Fruit fly (Drosophila melanogaster) whole organism, embryonic: ENCODE results near the gene Nopp140.
A peak's percentile ranks its signal among the peaks of the same experiment; 100 is the strongest.

Experiments used
- Aef1 ChIP-seq: fragments of 200-800 bp; sonication (Bioruptor generic); IDR thresholded peaks from 3 replicates; pipeline ENCODE4 v1.3.6; 2022; ENCODE audit warnings: missing biosample characterization, missing genetic modification characterization
- B-H2 ChIP-seq: fragments of 200-800 bp; sonication (Bioruptor generic); optimal IDR thresholded peaks from 2 replicates; lab custom pipeline; 2018; ENCODE audit warnings: missing biosample characterization, mild to moderate bottlenecking, missing genetic modification characterization
- CG10147 ChIP-seq: fragments of 200-800 bp; sonication (Bioruptor generic); optimal IDR thresholded peaks from 2 replicates; lab custom pipeline; 2019; ENCODE audit warnings: missing biosample characterization, mild to moderate bottlenecking, missing genetic modification characterization, moderate library complexity
- CG11247 ChIP-seq: fragments of 200-800 bp; sonication (Bioruptor generic); IDR thresholded peaks from 2 replicates; pipeline ENCODE4 v1.3.6; 2022; ENCODE audit warnings: missing biosample characterization, missing genetic modification characterization
- CG11504 ChIP-seq: fragments of 200-800 bp; sonication (Bioruptor generic); optimal IDR thresholded peaks from 3 replicates; lab custom pipeline; 2019; ENCODE audit warnings: missing biosample characterization, mild to moderate bottlenecking, missing genetic modification characterization, moderate library complexity
- CG12236 ChIP-seq: fragments of 200-800 bp; sonication (Bioruptor generic); optimal IDR thresholded peaks from 2 replicates; lab custom pipeline; 2016; ENCODE audit warnings: missing biosample characterization, missing genetic modification characterization
- CG12299 ChIP-seq: fragments of 200-800 bp; sonication (Bioruptor generic); optimal IDR thresholded peaks from 2 replicates; lab custom pipeline; 2018; ENCODE audit warnings: missing biosample characterization, mild to moderate bottlenecking, missing genetic modification characterization
- CG12659 ChIP-seq: fragments of 200-800 bp; sonication (Bioruptor generic); optimal IDR thresholded peaks from 3 replicates; lab custom pipeline; 2017; ENCODE audit warnings: mild to moderate bottlenecking, missing biosample characterization, missing genetic modification reagents, missing genetic modification characterization
- CG13287 ChIP-seq: fragments of 200-800 bp; sonication (Bioruptor generic); IDR thresholded peaks from 2 replicates; pipeline ENCODE4 v1.3.6; 2022; ENCODE audit warnings: missing biosample characterization, missing genetic modification characterization; ENCODE audit not compliant: partially characterized antibody
- CG15269 ChIP-seq: fragments of 200-800 bp; sonication (Bioruptor generic); optimal IDR thresholded peaks from 2 replicates; lab custom pipeline; 2018; ENCODE audit warnings: missing biosample characterization, mild to moderate bottlenecking, missing genetic modification characterization, moderate library complexity
- CG17612 ChIP-seq: fragments of 200-800 bp; sonication (Bioruptor generic); IDR thresholded peaks from 2 replicates; pipeline ENCODE4 v1.3.6; 2022; ENCODE audit warnings: missing biosample characterization, missing genetic modification characterization
- CG17802 ChIP-seq: fragments of 200-800 bp; sonication (Bioruptor generic); optimal IDR thresholded peaks from 2 replicates; lab custom pipeline; 2018; ENCODE audit warnings: missing biosample characterization, mild to moderate bottlenecking, missing genetic modification characterization, moderate library complexity
- CG18764 ChIP-seq: fragments of 200-800 bp; sonication (Bioruptor generic); optimal IDR thresholded peaks from 3 replicates; lab custom pipeline; 2016; ENCODE audit warnings: missing biosample characterization, missing genetic modification characterization
- CG2116 ChIP-seq: fragments of 200-800 bp; sonication (Bioruptor generic); optimal IDR thresholded peaks from 3 replicates; lab custom pipeline; 2018; ENCODE audit warnings: missing biosample characterization, mild to moderate bottlenecking, missing genetic modification characterization
- CG2875 ChIP-seq: fragments of 200-800 bp; sonication (Bioruptor generic); optimal IDR thresholded peaks from 2 replicates; lab custom pipeline; 2017; ENCODE audit warnings: missing biosample characterization, mild to moderate bottlenecking, missing genetic modification characterization, missing genetic modification reagents
- CG31224 ChIP-seq: fragments of 200-800 bp; sonication (Bioruptor generic); IDR thresholded peaks from 2 replicates; pipeline ENCODE4 v1.3.6; 2022; ENCODE audit warnings: missing biosample characterization, missing genetic modification characterization
- CG31441 ChIP-seq: fragments of 200-800 bp; sonication (Bioruptor generic); IDR thresholded peaks from 2 replicates; pipeline ENCODE4 v1.3.6; 2022; ENCODE audit warnings: missing biosample characterization, missing genetic modification characterization
- CG32532 ChIP-seq: fragments of 200-800 bp; sonication (Bioruptor generic); IDR thresholded peaks from 2 replicates; pipeline ENCODE4 v1.3.6; 2022; ENCODE audit warnings: missing biosample characterization, missing genetic modification characterization
- CG32767 ChIP-seq: fragments of 200-800 bp; sonication (Bioruptor generic); IDR thresholded peaks from 2 replicates; pipeline ENCODE4 v1.3.6; 2022; ENCODE audit warnings: missing biosample characterization, missing genetic modification characterization
- CG4360 ChIP-seq: fragments of 200-800 bp; sonication (Bioruptor generic); IDR thresholded peaks from 2 replicates; pipeline ENCODE4 v1.3.6; 2022; ENCODE audit warnings: missing biosample characterization, missing genetic modification characterization
- CG4617 ChIP-seq: fragments of 200-800 bp; sonication (Bioruptor generic); optimal IDR thresholded peaks from 3 replicates; lab custom pipeline; 2016; ENCODE audit warnings: missing biosample characterization, missing genetic modification characterization, borderline replicate concordance
- CG4854 ChIP-seq: fragments of 200-800 bp; sonication (Bioruptor generic); optimal IDR thresholded peaks from 2 replicates; lab custom pipeline; 2016; ENCODE audit warnings: missing biosample characterization, missing genetic modification characterization, inconsistent platforms
- CG6683 ChIP-seq: fragments of 200-800 bp; sonication (Bioruptor generic); optimal IDR thresholded peaks from 2 replicates; lab custom pipeline; 2017; ENCODE audit warnings: missing biosample characterization, mild to moderate bottlenecking, missing genetic modification characterization, missing genetic modification reagents
- CG8765 ChIP-seq: fragments of 200-800 bp; sonication (Bioruptor generic); IDR thresholded peaks from 2 replicates; pipeline ENCODE4 v1.3.6; 2022; ENCODE audit warnings: missing biosample characterization, missing genetic modification characterization
- Dad ChIP-seq: fragments of 200-800 bp; sonication (Bioruptor generic); optimal IDR thresholded peaks from 3 replicates; lab custom pipeline; 2016; ENCODE audit warnings: missing biosample characterization, missing genetic modification characterization
- Hr51 ChIP-seq, 2 experiments: fragments of 200-800 bp; sonication (Bioruptor generic); optimal IDR thresholded peaks; 2 replicates in 1 of 2; 3 replicates in 1 of 2; lab custom pipeline; 2016 to 2018; ENCODE audit warnings: missing biosample characterization in 2 of 2, missing genetic modification characterization in 2 of 2, mild to moderate bottlenecking in 1 of 2, moderate library complexity in 1 of 2
- Spps ChIP-seq: fragments of 200-800 bp; sonication (Bioruptor generic); optimal IDR thresholded peaks from 2 replicates; lab custom pipeline; 2018; ENCODE audit warnings: missing biosample characterization, mild to moderate bottlenecking, missing genetic modification characterization
- Tbp ChIP-seq: fragments of >200 bp; optimal IDR thresholded peaks from 2 replicates; lab custom pipeline; 2018; ENCODE audit warnings: missing biosample characterization, missing genetic modification characterization
- az2 ChIP-seq: fragments of 200-800 bp; sonication (Bioruptor generic); optimal IDR thresholded peaks from 3 replicates; lab custom pipeline; 2016; ENCODE audit warnings: missing biosample characterization, missing genetic modification characterization
- chm ChIP-seq: fragments of 200-800 bp; sonication (Bioruptor generic); IDR thresholded peaks from 2 replicates; pipeline ENCODE4 v1.3.6; 2022; ENCODE audit warnings: missing biosample characterization, missing genetic modification characterization
- chn ChIP-seq: fragments of 200-800 bp; sonication (Bioruptor generic); optimal IDR thresholded peaks from 2 replicates; lab custom pipeline; 2016; ENCODE audit warnings: missing biosample characterization, missing genetic modification characterization
- crol ChIP-seq: fragments of 200-800 bp; sonication (Bioruptor generic); IDR thresholded peaks from 2 replicates; pipeline ENCODE4 v1.3.6; 2022; ENCODE audit warnings: missing biosample characterization, missing genetic modification characterization
- danr ChIP-seq: fragments of 200-800 bp; sonication (Bioruptor generic); IDR thresholded peaks from 2 replicates; pipeline ENCODE4 v1.3.6; 2022; ENCODE audit warnings: missing biosample characterization, missing genetic modification characterization
- esg ChIP-seq: fragments of 200-800 bp; sonication (Bioruptor generic); conservative IDR thresholded peaks from 2 replicates; pipeline ENCODE4 v1.3.6; 2022; ENCODE audit warnings: missing biosample characterization, missing genetic modification characterization
- ftz-f1 ChIP-seq: fragments of 200-800 bp; sonication (Bioruptor generic); optimal IDR thresholded peaks from 2 replicates; lab custom pipeline; 2016; ENCODE audit warnings: missing biosample characterization, missing genetic modification characterization
- gce ChIP-seq: fragments of 200-800 bp; sonication (Bioruptor generic); IDR thresholded peaks from 3 replicates; pipeline ENCODE4 v1.3.6; 2022; ENCODE audit warnings: missing biosample characterization, missing genetic modification characterization
- grn ChIP-seq: fragments of 200-800 bp; sonication (Bioruptor generic); optimal IDR thresholded peaks from 3 replicates; lab custom pipeline; 2017; ENCODE audit warnings: missing biosample characterization, missing genetic modification characterization
- insv ChIP-seq, 2 experiments: fragments of 200-800 bp; sonication (Bioruptor generic); optimal IDR thresholded peaks; 3 replicates each; lab custom pipeline; 2016 to 2018; ENCODE audit warnings: missing biosample characterization in 2 of 2, missing genetic modification characterization in 2 of 2
- jigr1 ChIP-seq: fragments of 200-800 bp; sonication (Bioruptor generic); IDR thresholded peaks from 3 replicates; pipeline ENCODE4 v1.3.6; 2022; ENCODE audit warnings: missing biosample characterization, missing genetic modification characterization
- jumu ChIP-seq: fragments of 200-800 bp; sonication (Bioruptor generic); optimal IDR thresholded peaks from 3 replicates; lab custom pipeline; 2016; ENCODE audit warnings: missing biosample characterization, missing genetic modification characterization
- ken ChIP-seq: fragments of 200-800 bp; sonication (Bioruptor generic); IDR thresholded peaks from 3 replicates; pipeline ENCODE4 v1.3.6; 2022; ENCODE audit warnings: missing biosample characterization, missing genetic modification characterization
- nerfin-2 ChIP-seq: fragments of 200-800 bp; sonication (Bioruptor generic); IDR thresholded peaks from 2 replicates; pipeline ENCODE4 v1.3.6; 2022; ENCODE audit warnings: missing biosample characterization, missing genetic modification characterization; ENCODE audit not compliant: partially characterized antibody
- pfk ChIP-seq: fragments of 200-800 bp; sonication (Bioruptor generic); optimal IDR thresholded peaks from 2 replicates; lab custom pipeline; 2018; ENCODE audit warnings: missing biosample characterization, mild to moderate bottlenecking, missing genetic modification characterization, moderate library complexity
- pnt ChIP-seq: fragments of 200-800 bp; sonication (Bioruptor generic); optimal IDR thresholded peaks from 3 replicates; lab custom pipeline; 2016; ENCODE audit warnings: missing biosample characterization, missing genetic modification characterization
- prd ChIP-seq, 3 experiments: fragments of >200 bp in 2 of 3; fragments of 200-800 bp in 1 of 3; sonication (Bioruptor generic) in 1 of 3; optimal IDR thresholded peaks in 2 of 3; IDR thresholded peaks in 1 of 3; 2 replicates in 2 of 3; 3 replicates in 1 of 3; pipeline versions ENCODE4 v1.3.6 to Lab custom; 2017 to 2022; ENCODE audit warnings: missing biosample characterization in 1 of 3, missing genetic modification characterization in 1 of 3
- pum ChIP-seq: fragments of 200-800 bp; sonication (Bioruptor generic); optimal IDR thresholded peaks from 2 replicates; lab custom pipeline; 2016; ENCODE audit warnings: missing biosample characterization, missing genetic modification characterization
- sens-2 ChIP-seq: fragments of 200-800 bp; sonication (Bioruptor generic); IDR thresholded peaks from 2 replicates; pipeline ENCODE4 v1.3.6; 2022; ENCODE audit warnings: missing biosample characterization, missing genetic modification characterization
- seq ChIP-seq: fragments of 200-800 bp; sonication (Bioruptor generic); IDR thresholded peaks from 2 replicates; pipeline ENCODE4 v1.3.6; 2022; ENCODE audit warnings: missing biosample characterization, missing genetic modification characterization
- tup ChIP-seq: fragments of 200-800 bp; sonication (Bioruptor generic); optimal IDR thresholded peaks from 2 replicates; lab custom pipeline; 2016; ENCODE audit warnings: missing biosample characterization, mild to moderate bottlenecking, missing genetic modification characterization, moderate library complexity
- z ChIP-seq: fragments of 200-800 bp; sonication (Bioruptor generic); IDR thresholded peaks from 3 replicates; pipeline ENCODE4 v1.3.6; 2022; ENCODE audit warnings: missing biosample characterization, missing genetic modification characterization

The Nopp140 gene

DNA sequence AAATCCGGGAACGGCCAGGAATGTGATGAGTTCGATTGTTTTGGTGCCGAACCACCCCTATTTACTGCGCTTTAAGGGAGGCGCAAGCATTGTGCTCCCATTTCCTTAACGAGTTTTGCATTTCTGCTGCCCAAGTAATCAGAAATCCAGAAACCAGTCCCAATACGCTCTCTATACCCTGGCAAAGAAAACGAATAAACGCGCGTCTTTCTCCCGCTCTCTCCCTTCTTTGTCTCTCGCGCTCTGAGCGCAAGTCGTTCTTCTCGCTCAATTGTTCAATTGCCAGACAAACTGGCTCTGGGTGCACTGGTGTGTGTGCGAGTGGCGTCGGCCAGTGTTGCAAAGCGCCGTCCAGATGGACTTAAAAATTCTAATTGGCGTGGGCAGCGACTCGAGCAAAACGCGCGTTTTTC lies 47.8 kb downstream of the Nopp140 start (continued):
- TF ChIP-seq CG12299 (peak; percentile 90), CG2116 (GFP tag; lab: Kevin White, UChicago) (peak; percentile 77), CG4617 (GFP tag; lab: Kevin White, UChicago) (peak; percentile 98), grn (peak; percentile 55), CG18764 (GFP tag; lab: Kevin White, UChicago) (peak; percentile 96), CG32532 (GFP tag; lab: Robert Waterston, UW) (peak; percentile 98), CG4360 (GFP tag; lab: Robert Waterston, UW) (peak; percentile 89), CG2875 (peak; percentile 96), insv (GFP tag; optimal IDR thresholded peaks at IDR 0.05; lab: Kevin White, UChicago) (peak; percentile 57 to 95), Aef1 (GFP tag; lab: Robert Waterston, UW) (peak; percentile 97), chm (peak; percentile 99), pnt (peak; percentile 98), CG31441 (peak; percentile 90), sens-2 (GFP tag; lab: Robert Waterston, UW) (peak; percentile 98), CG8765 (peak; percentile 98), CG10147 (peak; percentile 77), CG32767 (GFP tag; lab: Robert Waterston, UW) (peak; percentile 96), Spps (tag; lab: Kevin White, UChicago) (peak; percentile 94), CG17612 (GFP tag; lab: Robert Waterston, UW) (peak; percentile 94), crol (GFP tag; lab: Robert Waterston, UW) (peak; percentile 87), esg (peak; percentile 98), prd (optimal IDR thresholded peaks at IDR 0.05; lab: Kevin White, UChicago) (no peak), prd (GFP tag; IDR thresholded peaks at IDR 0.05; lab: Robert Waterston, UW) (peak; percentile 100), CG4854 (GFP tag; lab: Kevin White, UChicago) (peak; percentile 92), tup (peak; percentile 96), B-H2 (GFP tag; lab: Kevin White, UChicago) (peak; percentile 31), CG17802 (tag; lab: Kevin White, UChicago) (peak; percentile 90), z (GFP tag; lab: Robert Waterston, UW) (peak; percentile 97), ken (GFP tag; lab: Robert Waterston, UW) (peak; percentile 99), ftz-f1 (GFP tag; lab: Kevin White, UChicago) (peak; percentile 72), jigr1 (GFP tag; lab: Robert Waterston, UW) (peak; percentile 98), Tbp (GFP tag; lab: Kevin White, UChicago) (no peak), CG6683 (peak; percentile 81), jumu (peak; percentile 99), Dad (GFP tag; lab: Kevin White, UChicago) (peak; percentile 96), pfk (peak; percentile 2), az2 (GFP tag; lab: Kevin White, UChicago) (peak; percentile 98), chn (peak; percentile 99), gce (GFP tag; lab: Robert Waterston, UW) (peak; percentile 98), nerfin-2 (GFP tag; lab: Robert Waterston, UW) (0 out of 2 replicates have a peak, but pooled peaks have one; percentile 40), pum (GFP tag; lab: Kevin White, UChicago) (peak; percentile 99), CG11504 (tag; lab: Kevin White, UChicago) (peak; percentile 93), CG15269 (tag; lab: Kevin White, UChicago) (peak; percentile 94), Hr51 (GFP tag; optimal IDR thresholded peaks at IDR 0.05; lab: Kevin White, UChicago) (peak; percentile 92 to 97), CG11247 (GFP tag; lab: Robert Waterston, UW) (peak; percentile 97), CG12659 (GFP tag; lab: Kevin White, UChicago) (peak; percentile 97), seq (GFP tag; lab: Robert Waterston, UW) (peak; percentile 98), CG13287 (peak; percentile 53; the same call in 1 of the 2 replicates), CG31224 (GFP tag; lab: Robert Waterston, UW) (peak; percentile 96), CG12236 (GFP tag; lab: Kevin White, UChicago) (peak; percentile 96), danr (GFP tag; lab: Robert Waterston, UW) (peak; percentile 97)
